Fruit fly (Drosophila melanogaster) whole organism, prepupa: ENCODE results near the gene Idua.

Experiments used
- CG10631 ChIP-seq: fragments of 200-800 bp; sonication (Bioruptor generic); optimal IDR thresholded peaks from 2 replicates; lab custom pipeline; 2016; ENCODE audit warnings: missing biosample characterization, missing genetic modification characterization
- CG10669 ChIP-seq: fragments of 200-800 bp; sonication (Bioruptor generic); optimal IDR thresholded peaks from 3 replicates; lab custom pipeline; 2018; ENCODE audit warnings: missing biosample characterization, mild to moderate bottlenecking, missing genetic modification characterization, moderate library complexity
- CG11294 ChIP-seq: fragments of 200-800 bp; sonication (Bioruptor generic); IDR thresholded peaks from 2 replicates; pipeline ENCODE4 v1.3.6; 2022; ENCODE audit warnings: missing biosample characterization, missing genetic modification characterization
- CG11902 ChIP-seq: fragments of 200-800 bp; sonication (Bioruptor generic); optimal IDR thresholded peaks from 3 replicates; lab custom pipeline; 2016; ENCODE audit warnings: missing biosample characterization, missing genetic modification characterization
- CG15336 ChIP-seq: fragments of 200-800 bp; sonication (Bioruptor generic); IDR thresholded peaks from 2 replicates; pipeline ENCODE4 v1.3.6; 2022; ENCODE audit warnings: missing biosample characterization, missing genetic modification characterization
- CG1621 ChIP-seq: fragments of 200-800 bp; sonication (Bioruptor generic); optimal IDR thresholded peaks from 3 replicates; lab custom pipeline; 2018; ENCODE audit warnings: missing biosample characterization, mild to moderate bottlenecking, missing genetic modification characterization
- CG16779 ChIP-seq: fragments of 200-800 bp; sonication (Bioruptor generic); optimal IDR thresholded peaks from 3 replicates; lab custom pipeline; 2017; ENCODE audit warnings: missing biosample characterization, mild to moderate bottlenecking, missing genetic modification characterization
- CG3032 ChIP-seq: fragments of 200-800 bp; optimal IDR thresholded peaks from 2 replicates; lab custom pipeline; 2019; ENCODE audit warnings: missing biosample characterization, mild to moderate bottlenecking, missing genetic modification characterization, moderate library complexity
- CG31627 ChIP-seq: fragments of 200-800 bp; sonication (Bioruptor generic); optimal IDR thresholded peaks from 3 replicates; lab custom pipeline; 2016; ENCODE audit warnings: missing biosample characterization, missing genetic modification characterization
- CG32006 ChIP-seq: fragments of 200-800 bp; sonication (Bioruptor generic); optimal IDR thresholded peaks from 3 replicates; lab custom pipeline; 2017; ENCODE audit warnings: missing biosample characterization, mild to moderate bottlenecking, missing genetic modification characterization
- CG34406 ChIP-seq: fragments of 200-800 bp; sonication (Bioruptor generic); optimal IDR thresholded peaks from 3 replicates; lab custom pipeline; 2016; ENCODE audit warnings: missing biosample characterization, missing genetic modification characterization
- CG3919 ChIP-seq: fragments of 200-800 bp; sonication (Bioruptor generic); optimal IDR thresholded peaks from 3 replicates; lab custom pipeline; 2016; ENCODE audit warnings: missing biosample characterization, missing genetic modification characterization
- CG4318 ChIP-seq: fragments of 200-800 bp; sonication (Bioruptor generic); optimal IDR thresholded peaks from 3 replicates; lab custom pipeline; 2017; ENCODE audit warnings: missing biosample characterization, mild to moderate bottlenecking, missing genetic modification characterization
- CG6163 ChIP-seq: fragments of 200-800 bp; sonication (Bioruptor generic); IDR thresholded peaks from 3 replicates; pipeline ENCODE4 v1.3.6; 2022; ENCODE audit warnings: missing biosample characterization, missing genetic modification characterization
- CG6276 ChIP-seq: fragments of 200-800 bp; sonication (Bioruptor generic); optimal IDR thresholded peaks from 2 replicates; lab custom pipeline; 2017; ENCODE audit warnings: missing biosample characterization, mild to moderate bottlenecking, missing genetic modification characterization
- CG6792 ChIP-seq: fragments of 200-800 bp; sonication (Bioruptor generic); optimal IDR thresholded peaks from 3 replicates; lab custom pipeline; 2016; ENCODE audit warnings: missing biosample characterization, missing genetic modification characterization
- CG6808 ChIP-seq: fragments of 200-800 bp; sonication (Bioruptor generic); optimal IDR thresholded peaks from 3 replicates; lab custom pipeline; 2017; ENCODE audit warnings: missing biosample characterization, missing genetic modification characterization, mild to moderate bottlenecking, moderate library complexity, missing genetic modification reagents
- CG6854 ChIP-seq: fragments of 200-800 bp; sonication (Bioruptor generic); optimal IDR thresholded peaks from 2 replicates; lab custom pipeline; 2017; ENCODE audit warnings: missing biosample characterization, mild to moderate bottlenecking, missing genetic modification characterization
- CG8319 ChIP-seq: fragments of 200-800 bp; sonication (Bioruptor generic); optimal IDR thresholded peaks from 3 replicates; lab custom pipeline; 2016; ENCODE audit warnings: missing biosample characterization, missing genetic modification characterization
- CG8632 ChIP-seq: fragments of 200-800 bp; sonication (Bioruptor generic); optimal IDR thresholded peaks from 3 replicates; lab custom pipeline; 2016; ENCODE audit warnings: missing biosample characterization, missing genetic modification characterization
- CG9139 ChIP-seq: fragments of 200-800 bp; sonication (Bioruptor generic); optimal IDR thresholded peaks from 3 replicates; lab custom pipeline; 2017; ENCODE audit warnings: missing biosample characterization, mild to moderate bottlenecking, missing genetic modification characterization
- Eip75B ChIP-seq: fragments of 200-800 bp; sonication (Bioruptor generic); optimal IDR thresholded peaks from 3 replicates; lab custom pipeline; 2016; ENCODE audit warnings: missing biosample characterization, missing genetic modification characterization
- Eip78C ChIP-seq: fragments of 200-800 bp; sonication (Bioruptor generic); peaks from one replicate; lab custom pipeline; 2016; ENCODE audit warnings: missing biosample characterization, missing genetic modification characterization
- Eip93F ChIP-seq: fragments of 200-800 bp; sonication (Bioruptor generic); optimal IDR thresholded peaks from 2 replicates; lab custom pipeline; 2016; ENCODE audit warnings: missing biosample characterization, mild to moderate bottlenecking, missing genetic modification characterization
- Ets21C ChIP-seq: fragments of 200-800 bp; sonication (Bioruptor generic); optimal IDR thresholded peaks from 3 replicates; lab custom pipeline; 2016; ENCODE audit warnings: missing biosample characterization, missing genetic modification characterization
- Ets96B ChIP-seq: fragments of 200-800 bp; optimal IDR thresholded peaks from 2 replicates; lab custom pipeline; 2019; ENCODE audit warnings: missing biosample characterization, mild to moderate bottlenecking, missing genetic modification characterization, moderate library complexity
- Gug ChIP-seq: fragments of 200-800 bp; sonication (Bioruptor generic); IDR thresholded peaks from 2 replicates; pipeline ENCODE4 v1.3.6; 2022; ENCODE audit warnings: missing biosample characterization, missing genetic modification characterization
- Hr38 ChIP-seq: sonication (Bioruptor generic); optimal IDR thresholded peaks from 2 replicates; lab custom pipeline; 2016; ENCODE audit warnings: missing biosample characterization, missing genetic modification characterization
- Hr39 ChIP-seq: fragments of 200-800 bp; sonication (Bioruptor generic); optimal IDR thresholded peaks from 2 replicates; lab custom pipeline; 2016; ENCODE audit warnings: missing biosample characterization, missing genetic modification characterization
- Hr4 ChIP-seq: fragments of 200-800 bp; sonication (Bioruptor generic); optimal IDR thresholded peaks from 3 replicates; lab custom pipeline; 2016; ENCODE audit warnings: missing biosample characterization, missing genetic modification characterization
- Met ChIP-seq: fragments of 200-800 bp; sonication (Bioruptor generic); optimal IDR thresholded peaks from 3 replicates; lab custom pipeline; 2016; ENCODE audit warnings: missing biosample characterization, missing genetic modification characterization
- OdsH ChIP-seq: fragments of 200-800 bp; sonication (Bioruptor generic); optimal IDR thresholded peaks from 3 replicates; lab custom pipeline; 2016; ENCODE audit warnings: missing biosample characterization, missing genetic modification characterization
- Smox ChIP-seq: fragments of 200-800 bp; sonication (Bioruptor generic); optimal IDR thresholded peaks from 3 replicates; lab custom pipeline; 2016; ENCODE audit warnings: missing biosample characterization, missing genetic modification characterization
- Sox102F ChIP-seq: fragments of 200-800 bp; sonication (Bioruptor generic); optimal IDR thresholded peaks from 2 replicates; lab custom pipeline; 2016; ENCODE audit warnings: missing biosample characterization, mild to moderate bottlenecking, missing genetic modification characterization
- Sox14 ChIP-seq: fragments of 200-800 bp; sonication (Bioruptor generic); optimal IDR thresholded peaks from 3 replicates; lab custom pipeline; 2016; ENCODE audit warnings: missing biosample characterization, missing genetic modification characterization
- Sox15 ChIP-seq: fragments of 200-800 bp; sonication (Bioruptor generic); optimal IDR thresholded peaks from 3 replicates; lab custom pipeline; 2016; ENCODE audit warnings: missing biosample characterization, missing genetic modification characterization
- achi ChIP-seq: fragments of 200-800 bp; sonication (Bioruptor generic); optimal IDR thresholded peaks from 3 replicates; lab custom pipeline; 2016; ENCODE audit warnings: missing biosample characterization, missing genetic modification characterization
- acj6 ChIP-seq: fragments of 200-800 bp; sonication (Bioruptor generic); optimal IDR thresholded peaks from 3 replicates; lab custom pipeline; 2016; ENCODE audit warnings: missing biosample characterization, missing genetic modification characterization
- cyc ChIP-seq: fragments of 200-800 bp; sonication (Bioruptor generic); optimal IDR thresholded peaks from 3 replicates; lab custom pipeline; 2016; ENCODE audit warnings: missing biosample characterization, missing genetic modification characterization
- dsx ChIP-seq: fragments of 200-800 bp; optimal IDR thresholded peaks from 3 replicates; lab custom pipeline; 2019; ENCODE audit warnings: missing biosample characterization, mild to moderate bottlenecking, missing genetic modification characterization, moderate library complexity; ENCODE audit not compliant: poor library complexity, severe bottlenecking
- eg ChIP-seq: fragments of 200-800 bp; sonication (Bioruptor generic); IDR thresholded peaks from 3 replicates; pipeline ENCODE4 v1.3.6; 2022; ENCODE audit warnings: missing biosample characterization, missing genetic modification characterization
- esn ChIP-seq: fragments of 200-800 bp; sonication (Bioruptor generic); optimal IDR thresholded peaks from 2 replicates; lab custom pipeline; 2016; ENCODE audit warnings: missing biosample characterization, mild to moderate bottlenecking, missing genetic modification characterization, moderate library complexity
- fd85E ChIP-seq: fragments of 200-800 bp; sonication (Bioruptor generic); optimal IDR thresholded peaks from 3 replicates; lab custom pipeline; 2016; ENCODE audit warnings: missing biosample characterization, missing genetic modification characterization
- fkh ChIP-seq: fragments of 200-800 bp; sonication (Bioruptor generic); optimal IDR thresholded peaks from 3 replicates; lab custom pipeline; 2017; ENCODE audit warnings: missing biosample characterization, mild to moderate bottlenecking, missing genetic modification characterization, moderate library complexity
- lz ChIP-seq: fragments of 200-800 bp; sonication (Bioruptor generic); optimal IDR thresholded peaks from 3 replicates; lab custom pipeline; 2016; ENCODE audit warnings: missing biosample characterization, missing genetic modification characterization
- net ChIP-seq: fragments of 200-800 bp; sonication (Bioruptor generic); optimal IDR thresholded peaks from 3 replicates; lab custom pipeline; 2016; ENCODE audit warnings: missing biosample characterization, missing genetic modification characterization
- pdm3 ChIP-seq: fragments of 200-800 bp; sonication (Bioruptor generic); optimal IDR thresholded peaks from 3 replicates; lab custom pipeline; 2016; ENCODE audit warnings: missing biosample characterization, missing genetic modification characterization
- salr ChIP-seq, 2 experiments: fragments of 200-800 bp; sonication (Bioruptor generic); optimal IDR thresholded peaks; 3 replicates each; lab custom pipeline; 2016 to 2018; ENCODE audit warnings: missing biosample characterization in 2 of 2, missing genetic modification characterization in 2 of 2, mild to moderate bottlenecking in 1 of 2
- spab ChIP-seq: fragments of 200-800 bp; sonication (Bioruptor generic); optimal IDR thresholded peaks from 2 replicates; lab custom pipeline; 2017; ENCODE audit warnings: missing biosample characterization, mild to moderate bottlenecking, missing genetic modification characterization, missing genetic modification reagents
- ss ChIP-seq, 2 experiments: fragments of 200-800 bp; sonication (Bioruptor generic); optimal IDR thresholded peaks; 2 replicates in 1 of 2; 3 replicates in 1 of 2; lab custom pipeline; 2017 to 2018; ENCODE audit warnings: mild to moderate bottlenecking in 2 of 2, missing biosample characterization in 2 of 2, missing genetic modification characterization in 2 of 2, moderate library complexity in 1 of 2
- svp ChIP-seq: fragments of 200-800 bp; sonication (Bioruptor generic); peaks from one replicate; lab custom pipeline; 2016; ENCODE audit warnings: missing biosample characterization, missing genetic modification characterization
- topi ChIP-seq: fragments of 200-800 bp; sonication (Bioruptor generic); optimal IDR thresholded peaks from 3 replicates; lab custom pipeline; 2016; ENCODE audit warnings: missing biosample characterization, missing genetic modification characterization

The Idua gene

dm6 chr2L:11106562-11106962 lies 6.3 kb downstream of the Idua start, which contains the start of gene Reps:
Gene Reps, minus strand, starts transcription at chr2L:11106645.
- TF ChIP-seq Hr4 (peak; percentile 98), CG4318 (peak; percentile 96), fkh (GFP tag; lab: Kevin White, UChicago) (peak; percentile 92), CG3919 (GFP tag; lab: Kevin White, UChicago) (peak; percentile 98), CG6808 (GFP tag; lab: Kevin White, UChicago) (peak; percentile 96), spab (peak; percentile 97), CG10631 (peak; percentile 99), CG11294 (GFP tag; lab: Robert Waterston, UW) (peak; percentile 98), CG1621 (tag; lab: Kevin White, UChicago) (peak; percentile 97), Ets96B (tag; lab: Kevin White, UChicago) (peak; percentile 98), lz (peak; percentile 99), salr (GFP tag; optimal IDR thresholded peaks at IDR 0.05; lab: Kevin White, UChicago) (peak; percentile 94 to 96), Eip75B (GFP tag; lab: Kevin White, UChicago) (peak; percentile 98), fd85E (GFP tag; lab: Kevin White, UChicago) (peak; percentile 83), CG9139 (GFP tag; lab: Kevin White, UChicago) (peak; percentile 94), cyc (GFP tag; lab: Kevin White, UChicago) (peak; percentile 99), CG31627 (GFP tag; lab: Kevin White, UChicago) (peak; percentile 99), pdm3 (GFP tag; lab: Kevin White, UChicago) (peak; percentile 98), Ets21C (GFP tag; lab: Kevin White, UChicago) (peak; percentile 96), ss (GFP tag; optimal IDR thresholded peaks at IDR 0.05; lab: Kevin White, UChicago) (peak; percentile 96 to 97), Sox102F (GFP tag; lab: Kevin White, UChicago) (peak; percentile 96), svp (peak; percentile 99), dsx (peak; percentile 96), Eip78C (GFP tag; lab: Kevin White, UChicago) (peak; percentile 99), Hr39 (GFP tag; lab: Kevin White, UChicago) (peak; percentile 98), net (GFP tag; lab: Kevin White, UChicago) (peak; percentile 96), Sox15 (GFP tag; lab: Kevin White, UChicago) (peak; percentile 98), CG6163 (GFP tag; lab: Robert Waterston, UW) (peak; percentile 99), CG6276 (GFP tag; lab: Kevin White, UChicago) (peak; percentile 95), achi (peak; percentile 97), CG15336 (GFP tag; lab: Robert Waterston, UW) (peak; percentile 97), CG6854 (peak; percentile 91), acj6 (GFP tag; lab: Kevin White, UChicago) (peak; percentile 99), CG11902 (GFP tag; lab: Kevin White, UChicago) (peak; percentile 98), Hr38 (GFP tag; lab: Kevin White, UChicago) (peak; percentile 84), eg (GFP tag; lab: Robert Waterston, UW) (peak; percentile 99), CG10669 (GFP tag; lab: Kevin White, UChicago) (peak; percentile 98), CG16779 (peak; percentile 92), CG8319 (GFP tag; lab: Kevin White, UChicago) (peak; percentile 96), Met (GFP tag; lab: Kevin White, UChicago) (peak; percentile 98), CG8632 (GFP tag; lab: Kevin White, UChicago) (peak; percentile 97), CG3032 (tag; lab: Kevin White, UChicago) (peak; percentile 99), CG6792 (GFP tag; lab: Kevin White, UChicago) (peak; percentile 97), Smox (peak; percentile 98), esn (GFP tag; lab: Kevin White, UChicago) (peak; percentile 98), OdsH (GFP tag; lab: Kevin White, UChicago) (peak; percentile 99), Eip93F (peak; percentile 94), topi (GFP tag; lab: Kevin White, UChicago) (peak; percentile 98), Gug (GFP tag; lab: Robert Waterston, UW) (peak; percentile 99), Sox14 (GFP tag; lab: Kevin White, UChicago) (peak; percentile 98), CG32006 (GFP tag; lab: Kevin White, UChicago) (peak; percentile 97), CG34406 (GFP tag; lab: Kevin White, UChicago) (peak; percentile 97)
